Worm (Caenorhabditis elegans): Measurements from ENCODE around the gene srsx-35.

srsx-35 gene

DNA sequence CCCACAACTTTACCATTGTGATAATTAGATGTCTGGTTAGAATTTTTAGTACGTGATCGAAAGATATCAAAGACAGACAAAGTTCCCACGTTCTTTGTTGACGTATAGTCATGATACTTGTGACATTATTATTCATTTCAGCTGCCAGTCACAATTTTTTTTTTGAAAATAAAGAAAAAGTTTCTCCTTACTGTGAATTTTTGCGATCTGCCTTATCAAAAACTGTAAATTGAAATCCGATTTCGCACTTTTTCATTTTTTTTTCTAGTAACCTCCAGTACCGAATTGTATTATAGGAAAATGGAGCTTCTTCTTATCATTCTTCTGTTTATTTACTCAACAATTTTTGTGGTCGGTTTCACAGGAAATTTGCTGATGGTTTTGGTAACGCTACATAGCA lies at the start of gene srsx-35:
srsx-35 (plus strand) TSS at position 301 of the 400 bp plus-strand sequence.
- no peak for TF ChIP-seq ama-1 (optimal IDR thresholded peaks at IDR 0.05)
- no peak for TF ChIP-seq blmp-1 (tag; optimal IDR thresholded peaks at IDR 0.05; ENCODE audit: insufficient read depth)
- no peak for TF ChIP-seq ztf-1 (GFP tag; conservative IDR thresholded peaks at IDR 0.05)
- TF ChIP-seq aly-2 (tag; optimal IDR thresholded peaks at IDR 0.05): no peak
- TF ChIP-seq lsy-2 (tag; optimal IDR thresholded peaks at IDR 0.05): no peak
- no peak for TF ChIP-seq F13H6.1 (tag; optimal IDR thresholded peaks at IDR 0.05)
- no peak for TF ChIP-seq elt-1 (tag; optimal IDR thresholded peaks at IDR 0.05)
- TF ChIP-seq mdl-1 (tag; optimal IDR thresholded peaks at IDR 0.05): no peak
- no peak for TF ChIP-seq sma-9 (GFP tag; optimal IDR thresholded peaks at IDR 0.05)
- TF ChIP-seq sma-9 (tag; optimal IDR thresholded peaks at IDR 0.05): no peak
- TF ChIP-seq unc-62 (GFP tag; optimal IDR thresholded peaks at IDR 0.05): no peak
- TF ChIP-seq nhr-23 (tag; optimal IDR thresholded peaks at IDR 0.05): no peak
- no peak for TF ChIP-seq R02D3.7 (tag; optimal IDR thresholded peaks at IDR 0.05)

DNA sequence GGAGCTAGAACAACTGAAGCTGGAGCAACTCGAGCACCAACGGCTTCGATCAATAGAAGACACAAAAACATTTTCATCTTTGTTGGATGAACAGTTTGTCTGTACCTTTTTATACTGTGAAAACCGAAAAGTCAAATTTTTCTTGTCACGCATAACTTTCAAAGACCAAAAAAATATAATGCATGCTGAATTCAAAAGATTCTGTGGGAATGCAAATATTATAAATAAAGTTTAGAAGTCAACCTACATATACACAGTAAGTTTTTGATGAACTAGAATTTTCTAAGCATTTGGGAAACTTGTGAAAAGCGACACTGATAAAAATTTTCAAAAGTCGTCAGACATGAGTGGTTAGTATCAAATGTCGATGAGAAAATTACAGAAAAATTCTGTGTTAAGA lies 47.6 kb upstream of the srsx-35 start, which contains the start of gene F46B3.15:
F46B3.15 (minus strand) TSS at position 101 of the 400 bp plus-strand sequence.
- TF ChIP-seq ama-1 (optimal IDR thresholded peaks at IDR 0.05): no peak
- TF ChIP-seq dmd-4 (tag; optimal IDR thresholded peaks at IDR 0.05): no peak
- no peak for TF ChIP-seq nhr-6 (tag; optimal IDR thresholded peaks at IDR 0.05)
- TF ChIP-seq unc-55 (GFP tag; optimal IDR thresholded peaks at IDR 0.05): no peak
- no peak for TF ChIP-seq fos-1 (tag; optimal IDR thresholded peaks at IDR 0.05)
- no peak for TF ChIP-seq nhr-12 (tag; optimal IDR thresholded peaks at IDR 0.05)
- TF ChIP-seq crh-2 (tag; optimal IDR thresholded peaks at IDR 0.05): no peak
- TF ChIP-seq nhr-77 (tag; optimal IDR thresholded peaks at IDR 0.05): no peak
- no peak for TF ChIP-seq mab-5 (tag; optimal IDR thresholded peaks at IDR 0.05)
- TF ChIP-seq peb-1 (tag; optimal IDR thresholded peaks at IDR 0.05): no peak
- TF ChIP-seq blmp-1 (tag; optimal IDR thresholded peaks at IDR 0.05; ENCODE audit: insufficient read depth): no peak
- no peak for TF ChIP-seq nhr-129 (tag; optimal IDR thresholded peaks at IDR 0.05)
- no peak for TF ChIP-seq mbf-1 (tag; optimal IDR thresholded peaks at IDR 0.05)
- TF ChIP-seq egl-27 (tag; optimal IDR thresholded peaks at IDR 0.05): no peak
- TF ChIP-seq R02D3.7 (tag; optimal IDR thresholded peaks at IDR 0.05): no peak
- TF ChIP-seq lin-13 (GFP tag; optimal IDR thresholded peaks at IDR 0.05): no peak

DNA sequence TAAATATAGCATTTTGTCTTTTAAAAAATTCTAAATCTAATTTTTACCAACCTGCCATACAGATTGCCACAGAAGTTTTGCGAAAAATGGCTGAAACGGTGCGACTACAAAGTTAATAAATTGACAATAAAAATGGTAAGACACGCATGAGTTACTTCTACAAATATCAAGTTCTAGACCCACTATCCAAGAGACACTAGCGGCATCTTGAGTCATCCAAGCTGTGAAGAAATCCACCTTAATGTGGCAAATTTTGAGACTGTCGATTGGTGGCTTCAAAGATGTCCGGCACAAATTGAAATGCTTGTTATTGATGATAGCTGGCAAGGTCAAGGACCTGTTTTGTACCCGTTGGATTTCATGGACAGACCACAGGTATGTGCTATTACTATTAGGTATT lies 46.9 kb upstream of the srsx-35 start, which contains the start of gene F46B3.16:
F46B3.16 (plus strand) TSS at position 301 of the 400 bp plus-strand sequence.
- TF ChIP-seq elt-1 (tag; optimal IDR thresholded peaks at IDR 0.05): no peak
- TF ChIP-seq unc-39 (tag; optimal IDR thresholded peaks at IDR 0.05): no peak
- TF ChIP-seq gmeb-1 (tag; optimal IDR thresholded peaks at IDR 0.05): no peak
- TF ChIP-seq mab-5 (tag; optimal IDR thresholded peaks at IDR 0.05): no peak
- TF ChIP-seq aly-2 (tag; optimal IDR thresholded peaks at IDR 0.05): no peak

DNA sequence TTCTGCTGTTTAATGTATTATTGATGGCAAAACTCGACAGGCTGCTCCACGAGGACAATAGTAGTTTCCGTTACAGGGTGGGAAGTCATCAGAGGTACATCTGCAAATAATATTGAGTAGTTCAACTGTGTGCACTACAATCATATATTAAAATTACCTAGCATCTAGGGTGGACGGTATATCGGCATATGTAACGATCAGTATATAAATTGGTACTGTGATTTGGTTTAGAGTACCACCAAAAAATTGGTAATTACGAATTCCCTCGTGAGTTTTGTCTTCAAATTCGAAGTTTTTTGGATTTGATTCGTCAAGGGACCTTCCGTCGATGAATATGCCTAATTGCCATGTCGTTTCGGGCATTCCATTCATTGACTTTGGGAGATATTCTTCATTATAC lies 44.4 kb upstream of the srsx-35 start, which contains the start of gene ttr-13:
ttr-13 (minus strand) TSS at position 101 of the 400 bp plus-strand sequence.
- no peak for TF ChIP-seq ZK546.5 (tag; optimal IDR thresholded peaks at IDR 0.05)
- TF ChIP-seq nhr-25 (tag; optimal IDR thresholded peaks at IDR 0.05): no peak
- no peak for TF ChIP-seq nhr-6 (tag; optimal IDR thresholded peaks at IDR 0.05)
- no peak for TF ChIP-seq unc-55 (GFP tag; optimal IDR thresholded peaks at IDR 0.05)
- no peak for TF ChIP-seq nhr-21 (tag; optimal IDR thresholded peaks at IDR 0.05)
- TF ChIP-seq nhr-77 (tag; optimal IDR thresholded peaks at IDR 0.05): no peak
- TF ChIP-seq alr-1 (tag; optimal IDR thresholded peaks at IDR 0.05): no peak
- TF ChIP-seq crh-2 (tag; optimal IDR thresholded peaks at IDR 0.05): no peak
- no peak for TF ChIP-seq dmd-4 (tag; optimal IDR thresholded peaks at IDR 0.05)

DNA sequence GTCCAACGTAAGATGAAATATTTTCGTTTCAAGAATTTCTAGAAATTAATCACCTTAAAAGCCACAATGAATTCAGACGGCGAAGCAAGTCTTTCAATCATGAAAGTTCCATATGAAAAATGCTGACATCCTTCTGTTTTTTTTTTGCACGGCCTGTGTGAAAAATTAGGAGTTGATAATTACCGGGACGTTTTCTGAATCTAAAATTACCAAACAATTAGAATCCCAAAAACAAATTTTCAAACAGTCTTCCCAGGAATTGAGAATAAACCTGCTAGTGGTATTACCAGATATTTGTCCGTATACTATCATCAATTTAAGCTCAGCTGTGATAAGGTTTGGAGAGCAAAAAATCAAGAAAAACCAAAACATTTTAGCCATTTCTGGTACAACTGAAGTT lies 42.9 kb upstream of the srsx-35 start, which contains the start of gene Y44A6B.3:
Y44A6B.3 (minus strand) TSS at position 101 of the 400 bp plus-strand sequence.
- no peak for TF ChIP-seq dmd-4 (tag; optimal IDR thresholded peaks at IDR 0.05)
- TF ChIP-seq nhr-10 (tag; optimal IDR thresholded peaks at IDR 0.05): no peak
- no peak for TF ChIP-seq gmeb-1 (tag; optimal IDR thresholded peaks at IDR 0.05)
- no peak for TF ChIP-seq ztf-11 (tag; optimal IDR thresholded peaks at IDR 0.05)
- no peak for TF ChIP-seq Y55F3AM.14 (GFP tag; optimal IDR thresholded peaks at IDR 0.05)
- no peak for TF ChIP-seq ama-1 (optimal IDR thresholded peaks at IDR 0.05)
- no peak for TF ChIP-seq elt-1 (tag; optimal IDR thresholded peaks at IDR 0.05)
- TF ChIP-seq nhr-12 (tag; optimal IDR thresholded peaks at IDR 0.05): no peak
- no peak for TF ChIP-seq unc-39 (tag; optimal IDR thresholded peaks at IDR 0.05)
- TF ChIP-seq lin-13 (GFP tag; optimal IDR thresholded peaks at IDR 0.05): no peak
- TF ChIP-seq ZK546.5 (tag; optimal IDR thresholded peaks at IDR 0.05): no peak
- TF ChIP-seq elt-3 (tag; optimal IDR thresholded peaks at IDR 0.05): no peak
- TF ChIP-seq zag-1 (tag; optimal IDR thresholded peaks at IDR 0.05): no peak
- no peak for TF ChIP-seq nhr-237 (tag; optimal IDR thresholded peaks at IDR 0.05)
- no peak for TF ChIP-seq sma-3 (GFP tag; optimal IDR thresholded peaks at IDR 0.05)
- no peak for TF ChIP-seq nhr-6 (tag; optimal IDR thresholded peaks at IDR 0.05)
- TF ChIP-seq F13H6.1 (tag; optimal IDR thresholded peaks at IDR 0.05): no peak
- TF ChIP-seq nhr-23 (tag; optimal IDR thresholded peaks at IDR 0.05): no peak
- TF ChIP-seq mdl-1 (tag; optimal IDR thresholded peaks at IDR 0.05): no peak

All from whole organism, L2 larva.